Fruit fly (Drosophila melanogaster) whole organism, embryonic: Measurements from ENCODE around the gene CG31161.
A peak's percentile ranks its signal among the peaks of the same experiment; 100 is the strongest.

Source experiments
- Abd-B ChIP-seq: fragments of 200-800 bp; sonication (Bioruptor generic); optimal IDR thresholded peaks from 2 replicates; lab custom pipeline; 2018; ENCODE audit warnings: missing biosample characterization, mild to moderate bottlenecking, missing genetic modification characterization, moderate library complexity
- Aef1 ChIP-seq: fragments of 200-800 bp; sonication (Bioruptor generic); IDR thresholded peaks from 3 replicates; pipeline ENCODE4 v1.3.6; 2022; ENCODE audit warnings: missing biosample characterization, missing genetic modification characterization
- B-H1 ChIP-seq: fragments of 200-800 bp; sonication (Bioruptor generic); IDR thresholded peaks from 3 replicates; pipeline ENCODE4 v1.3.6; 2022; ENCODE audit warnings: missing biosample characterization, missing genetic modification characterization
- BEAF-32 ChIP-seq: fragments of 200-800 bp; sonication (Bioruptor generic); optimal IDR thresholded peaks from 3 replicates; lab custom pipeline; 2017; ENCODE audit warnings: missing biosample characterization, missing genetic modification characterization, mild to moderate bottlenecking, moderate library complexity, missing genetic modification reagents
- CG11085 ChIP-seq: fragments of 200-800 bp; sonication (Bioruptor generic); IDR thresholded peaks from 2 replicates; pipeline ENCODE4 v1.3.6; 2022; ENCODE audit warnings: missing biosample characterization, missing genetic modification characterization
- CG15514 ChIP-seq: fragments of 200-800 bp; sonication (Bioruptor generic); optimal IDR thresholded peaks from 3 replicates; lab custom pipeline; 2017; ENCODE audit warnings: missing biosample characterization, missing genetic modification characterization, mild to moderate bottlenecking, moderate library complexity, missing genetic modification reagents
- CG1603 ChIP-seq: fragments of 200-800 bp; sonication (Bioruptor generic); optimal IDR thresholded peaks from 2 replicates; lab custom pipeline; 2019; ENCODE audit warnings: missing biosample characterization, mild to moderate bottlenecking, missing genetic modification characterization, moderate library complexity
- CG16779 ChIP-seq: fragments of 200-800 bp; sonication (Bioruptor generic); IDR thresholded peaks from 2 replicates; pipeline ENCODE4 v1.3.6; 2022; ENCODE audit warnings: missing biosample characterization, missing genetic modification characterization
- CG16813 ChIP-seq: fragments of 200-800 bp; sonication (Bioruptor generic); IDR thresholded peaks from 3 replicates; pipeline ENCODE4 v1.3.6; 2022; ENCODE audit warnings: missing biosample characterization, missing genetic modification characterization; ENCODE audit not compliant: partially characterized antibody
- CG17186 ChIP-seq: fragments of 200-800 bp; sonication (Bioruptor generic); optimal IDR thresholded peaks from 3 replicates; lab custom pipeline; 2017; ENCODE audit warnings: missing biosample characterization, missing genetic modification reagents, missing genetic modification characterization
- CG2129 ChIP-seq: fragments of 200-800 bp; sonication (Bioruptor generic); IDR thresholded peaks from 2 replicates; pipeline ENCODE4 v1.3.6; 2022; ENCODE audit warnings: missing biosample characterization, missing genetic modification characterization; ENCODE audit not compliant: partially characterized antibody
- CG32532 ChIP-seq: fragments of 200-800 bp; sonication (Bioruptor generic); IDR thresholded peaks from 2 replicates; pipeline ENCODE4 v1.3.6; 2022; ENCODE audit warnings: missing biosample characterization, missing genetic modification characterization
- CG3281 ChIP-seq: fragments of 200-800 bp; sonication (Bioruptor generic); optimal IDR thresholded peaks from 3 replicates; lab custom pipeline; 2017; ENCODE audit warnings: missing biosample characterization, mild to moderate bottlenecking, missing genetic modification characterization
- CG34224 ChIP-seq: fragments of 200-800 bp; sonication (Bioruptor generic); IDR thresholded peaks from 3 replicates; pipeline ENCODE4 v1.3.6; 2022; ENCODE audit warnings: missing biosample characterization, missing genetic modification characterization; ENCODE audit not compliant: partially characterized antibody
- Dek ChIP-seq: fragments of 200-800 bp; sonication (Bioruptor generic); optimal IDR thresholded peaks from 3 replicates; lab custom pipeline; 2019; ENCODE audit warnings: missing biosample characterization, mild to moderate bottlenecking, missing genetic modification characterization, moderate library complexity
- HLH3B ChIP-seq: fragments of 200-800 bp; sonication (Bioruptor generic); IDR thresholded peaks from 2 replicates; pipeline ENCODE4 v1.3.6; 2022; ENCODE audit warnings: missing biosample characterization, missing genetic modification characterization
- HmgD ChIP-seq: fragments of 200-800 bp; sonication (Bioruptor generic); optimal IDR thresholded peaks from 3 replicates; lab custom pipeline; 2016; ENCODE audit warnings: missing biosample characterization, missing genetic modification characterization
- MBD-R2 ChIP-seq: fragments of 200-800 bp; sonication (Bioruptor generic); IDR thresholded peaks from 2 replicates; pipeline ENCODE4 v1.3.6; 2022; ENCODE audit warnings: missing biosample characterization, missing genetic modification characterization
- NFAT ChIP-seq: fragments of 200-800 bp; sonication (Bioruptor generic); IDR thresholded peaks from 2 replicates; pipeline ENCODE4 v1.3.6; 2022; ENCODE audit warnings: missing biosample characterization, missing genetic modification characterization
- NfI ChIP-seq: fragments of 200-800 bp; sonication (Bioruptor generic); optimal IDR thresholded peaks from 3 replicates; lab custom pipeline; 2018; ENCODE audit warnings: missing biosample characterization, mild to moderate bottlenecking, missing genetic modification characterization, moderate library complexity
- Pdp1 ChIP-seq, 2 experiments: fragments of 200-800 bp; sonication (Bioruptor generic); optimal IDR thresholded peaks; 3 replicates each; lab custom pipeline; 2016; ENCODE audit warnings: missing biosample characterization in 2 of 2, missing genetic modification characterization in 2 of 2, mild to moderate bottlenecking in 1 of 2, moderate library complexity in 1 of 2
- Sin3A ChIP-seq: fragments of >200 bp; optimal IDR thresholded peaks from 2 replicates; lab custom pipeline; 2018
- Sox102F ChIP-seq: fragments of 200-800 bp; sonication (Bioruptor generic); optimal IDR thresholded peaks from 2 replicates; lab custom pipeline; 2018; ENCODE audit warnings: missing biosample characterization, mild to moderate bottlenecking, missing genetic modification characterization, moderate library complexity
- Sry-δ ChIP-seq: fragments of 200-800 bp; sonication (Bioruptor generic); optimal IDR thresholded peaks from 2 replicates; lab custom pipeline; 2016; ENCODE audit warnings: missing biosample characterization, missing genetic modification characterization
- ab ChIP-seq: fragments of 200-800 bp; sonication (Bioruptor generic); optimal IDR thresholded peaks from 2 replicates; lab custom pipeline; 2016; ENCODE audit warnings: missing biosample characterization, missing genetic modification characterization
- ap ChIP-seq: fragments of 200-800 bp; sonication (Bioruptor generic); IDR thresholded peaks from 2 replicates; pipeline ENCODE4 v1.3.6; 2022; ENCODE audit warnings: missing biosample characterization, missing genetic modification characterization
- ato ChIP-seq: fragments of 200-800 bp; sonication (Bioruptor generic); IDR thresholded peaks from 2 replicates; pipeline ENCODE4 v1.3.6; 2022; ENCODE audit warnings: missing biosample characterization, missing genetic modification characterization; ENCODE audit not compliant: partially characterized antibody
- bbx ChIP-seq: fragments of 200-800 bp; sonication (Bioruptor generic); IDR thresholded peaks from 2 replicates; pipeline ENCODE4 v1.3.6; 2022; ENCODE audit warnings: missing biosample characterization, missing genetic modification characterization; ENCODE audit not compliant: partially characterized antibody
- dpn ChIP-seq, 2 experiments: fragments of 200-800 bp; sonication (Bioruptor generic); optimal IDR thresholded peaks; 3 replicates each; lab custom pipeline; 2016; ENCODE audit warnings: missing biosample characterization in 2 of 2, missing genetic modification characterization in 2 of 2
- ftz-f1 ChIP-seq: fragments of 200-800 bp; sonication (Bioruptor generic); optimal IDR thresholded peaks from 2 replicates; lab custom pipeline; 2016; ENCODE audit warnings: missing biosample characterization, missing genetic modification characterization
- grau ChIP-seq: fragments of 200-800 bp; optimal IDR thresholded peaks from 3 replicates; lab custom pipeline; 2019; ENCODE audit warnings: missing biosample characterization, mild to moderate bottlenecking, missing genetic modification characterization, moderate library complexity
- hbn ChIP-seq: fragments of 200-800 bp; sonication (Bioruptor generic); IDR thresholded peaks from 2 replicates; pipeline ENCODE4 v1.3.6; 2022; ENCODE audit warnings: missing biosample characterization, missing genetic modification characterization; ENCODE audit not compliant: partially characterized antibody
- her ChIP-seq: fragments of 200-800 bp; sonication (Bioruptor generic); optimal IDR thresholded peaks from 2 replicates; lab custom pipeline; 2016; ENCODE audit warnings: missing biosample characterization, missing genetic modification characterization
- inv ChIP-seq: fragments of 200-800 bp; sonication (Bioruptor generic); IDR thresholded peaks from 2 replicates; pipeline ENCODE4 v1.3.6; 2022; ENCODE audit warnings: missing biosample characterization, missing genetic modification characterization; ENCODE audit not compliant: partially characterized antibody
- jumu ChIP-seq: fragments of 200-800 bp; sonication (Bioruptor generic); optimal IDR thresholded peaks from 3 replicates; lab custom pipeline; 2016; ENCODE audit warnings: missing biosample characterization, missing genetic modification characterization
- kah ChIP-seq: fragments of 200-800 bp; sonication (Bioruptor generic); optimal IDR thresholded peaks from 2 replicates; lab custom pipeline; 2018; ENCODE audit warnings: missing biosample characterization, mild to moderate bottlenecking, missing genetic modification characterization
- ken ChIP-seq: fragments of 200-800 bp; sonication (Bioruptor generic); IDR thresholded peaks from 3 replicates; pipeline ENCODE4 v1.3.6; 2022; ENCODE audit warnings: missing biosample characterization, missing genetic modification characterization
- knrl ChIP-seq: fragments of 200-800 bp; sonication (Bioruptor generic); IDR thresholded peaks from 3 replicates; pipeline ENCODE4 v1.3.6; 2022; ENCODE audit warnings: missing biosample characterization, missing genetic modification characterization; ENCODE audit not compliant: partially characterized antibody
- lilli ChIP-seq: fragments of 200-800 bp; sonication (Bioruptor generic); optimal IDR thresholded peaks from 3 replicates; lab custom pipeline; 2016; ENCODE audit warnings: missing biosample characterization, missing genetic modification characterization
- mam ChIP-seq: fragments of 200-800 bp; sonication (Bioruptor generic); optimal IDR thresholded peaks from 3 replicates; lab custom pipeline; 2016; ENCODE audit warnings: missing biosample characterization, missing genetic modification characterization
- mld ChIP-seq: fragments of 200-800 bp; sonication (Bioruptor generic); IDR thresholded peaks from 3 replicates; pipeline ENCODE4 v1.3.6; 2022; ENCODE audit warnings: missing biosample characterization, missing genetic modification characterization; ENCODE audit not compliant: partially characterized antibody
- pzg ChIP-seq: fragments of 200-800 bp; sonication (Bioruptor generic); optimal IDR thresholded peaks from 3 replicates; lab custom pipeline; 2018; ENCODE audit warnings: missing biosample characterization, mild to moderate bottlenecking, missing genetic modification characterization, moderate library complexity
- row ChIP-seq: fragments of 200-800 bp; sonication (Bioruptor generic); IDR thresholded peaks from 3 replicates; pipeline ENCODE4 v1.3.6; 2022; ENCODE audit warnings: missing biosample characterization, missing genetic modification characterization
- salm ChIP-seq: fragments of 200-800 bp; sonication (Bioruptor generic); optimal IDR thresholded peaks from 2 replicates; lab custom pipeline; 2018; ENCODE audit warnings: missing biosample characterization, mild to moderate bottlenecking, missing genetic modification characterization
- sna ChIP-seq: fragments of 200-800 bp; sonication (Bioruptor generic); IDR thresholded peaks from 2 replicates; pipeline ENCODE4 v1.3.6; 2022; ENCODE audit warnings: missing biosample characterization, missing genetic modification characterization; ENCODE audit not compliant: partially characterized antibody
- tna ChIP-seq: fragments of 200-800 bp; sonication (Bioruptor generic); IDR thresholded peaks from 2 replicates; pipeline ENCODE4 v1.3.6; 2022; ENCODE audit warnings: missing biosample characterization, missing genetic modification characterization; ENCODE audit not compliant: partially characterized antibody
- unc-4 ChIP-seq: fragments of 200-800 bp; sonication (Bioruptor generic); IDR thresholded peaks from 2 replicates; pipeline ENCODE4 v1.3.6; 2022; ENCODE audit warnings: missing biosample characterization, missing genetic modification characterization; ENCODE audit not compliant: partially characterized antibody
- vnd ChIP-seq: fragments of 200-800 bp; sonication (Bioruptor generic); IDR thresholded peaks from 3 replicates; pipeline ENCODE4 v1.3.6; 2022; ENCODE audit warnings: missing biosample characterization, missing genetic modification characterization; ENCODE audit not compliant: partially characterized antibody
- zen ChIP-seq: fragments of 200-800 bp; sonication (Bioruptor generic); optimal IDR thresholded peaks from 3 replicates; lab custom pipeline; 2018; ENCODE audit warnings: missing biosample characterization, mild to moderate bottlenecking, missing genetic modification characterization, moderate library complexity

CG31161 gene

dm6 chr3R:22580546-22580945 lies 35.8 kb upstream of the CG31161 start, which contains the start of gene CSN6 (continued):
- TF ChIP-seq CG16779 (GFP tag; lab: Robert Waterston, UW) (0 out of 2 replicates have a peak, but pooled peaks have one; percentile 28), her (peak; percentile 4), Aef1 (GFP tag; lab: Robert Waterston, UW) (no peak), CG34224 (GFP tag; lab: Robert Waterston, UW) (peak; percentile 85), unc-4 (peak; percentile 92), pzg (GFP tag; lab: Kevin White, UChicago) (peak; percentile 99), ab (GFP tag; lab: Kevin White, UChicago) (no peak), HmgD (GFP tag; lab: Kevin White, UChicago) (peak; percentile 68), inv (GFP tag; lab: Robert Waterston, UW) (peak; percentile 69; the same call in 1 of the 2 replicates), NfI (GFP tag; lab: Kevin White, UChicago) (no peak), mam (GFP tag; lab: Kevin White, UChicago) (peak; percentile 37), kah (no peak), sna (GFP tag; lab: Robert Waterston, UW) (peak; percentile 79), jumu (GFP tag; lab: Kevin White, UChicago) (peak; percentile 16), CG16813 (GFP tag; lab: Robert Waterston, UW) (peak; percentile 79), ap (no peak), NFAT (no peak), mld (GFP tag; lab: Robert Waterston, UW) (peak; percentile 75), HLH3B (no peak), salm (no peak), CG15514 (peak; percentile 74), CG2129 (GFP tag; lab: Robert Waterston, UW) (peak; percentile 58), CG32532 (GFP tag; lab: Robert Waterston, UW) (no peak), row (GFP tag; lab: Robert Waterston, UW) (peak; percentile 18; the same call in 1 of the 3 replicates), Abd-B (GFP tag; lab: Kevin White, UChicago) (peak; percentile 41), Sin3A (lab: Kevin White, UChicago) (peak; percentile 37), lilli (GFP tag; lab: Kevin White, UChicago) (peak; percentile 10), CG11085 (GFP tag; lab: Robert Waterston, UW) (no peak), ken (GFP tag; lab: Robert Waterston, UW) (no peak), Pdp1 (GFP tag; optimal IDR thresholded peaks at IDR 0.05; lab: Kevin White, UChicago) (peak in 1 of 2 experiments; percentile 66), MBD-R2 (GFP tag; lab: Robert Waterston, UW) (peak; percentile 93), zen (tag; lab: Kevin White, UChicago) (peak; percentile 27), dpn (GFP tag; optimal IDR thresholded peaks at IDR 0.05; lab: Kevin White, UChicago) (peak in 1 of 2 experiments; percentile 22), hbn (GFP tag; lab: Robert Waterston, UW) (peak; percentile 69), Sry-δ (GFP tag; lab: Kevin White, UChicago) (peak; percentile 91), Sox102F (GFP tag; lab: Kevin White, UChicago) (no peak), tna (GFP tag; lab: Robert Waterston, UW) (peak; percentile 94), CG1603 (tag; lab: Kevin White, UChicago) (peak; percentile 71), Dek (no peak), ato (GFP tag; lab: Robert Waterston, UW) (peak; percentile 86), ftz-f1 (GFP tag; lab: Kevin White, UChicago) (peak; percentile 42), CG3281 (no peak), bbx (peak; percentile 84), B-H1 (GFP tag; lab: Robert Waterston, UW) (no peak), BEAF-32 (peak; percentile 79), CG17186 (GFP tag; lab: Kevin White, UChicago) (peak; percentile 27), vnd (GFP tag; lab: Robert Waterston, UW) (peak; percentile 81), knrl (GFP tag; lab: Robert Waterston, UW) (peak; percentile 85), grau (tag; lab: Kevin White, UChicago) (peak; percentile 8)
